Fruit fly (Drosophila melanogaster) whole organism, embryonic: ENCODE results near the gene CG44006.

Experiments used
- Asciz ChIP-seq: fragments of 200-800 bp; sonication (Bioruptor generic); optimal IDR thresholded peaks from 2 replicates; lab custom pipeline; 2017; ENCODE audit warnings: missing biosample characterization, mild to moderate bottlenecking, missing genetic modification characterization, missing genetic modification reagents
- Blimp-1 ChIP-seq: fragments of 200-800 bp; sonication (Bioruptor generic); optimal IDR thresholded peaks from 3 replicates; lab custom pipeline; 2018; ENCODE audit warnings: missing biosample characterization, missing genetic modification characterization, mild to moderate bottlenecking, moderate library complexity, missing genetic modification reagents
- CG11695 ChIP-seq: fragments of 200-800 bp; sonication (Bioruptor generic); IDR thresholded peaks from 3 replicates; pipeline ENCODE4 v1.3.6; 2022; ENCODE audit warnings: missing biosample characterization, missing genetic modification characterization
- CG11696 ChIP-seq: fragments of 200-800 bp; sonication (Bioruptor generic); IDR thresholded peaks from 2 replicates; pipeline ENCODE4 v1.3.6; 2022; ENCODE audit warnings: missing biosample characterization, missing genetic modification characterization
- CG12155 ChIP-seq: fragments of 200-800 bp; sonication (Bioruptor generic); optimal IDR thresholded peaks from 3 replicates; lab custom pipeline; 2016; ENCODE audit warnings: missing biosample characterization, missing genetic modification characterization
- CG12769 ChIP-seq: fragments of 200-800 bp; sonication (Bioruptor generic); optimal IDR thresholded peaks from 2 replicates; lab custom pipeline; 2019; ENCODE audit warnings: missing biosample characterization, mild to moderate bottlenecking, missing genetic modification characterization, moderate library complexity
- CG13296 ChIP-seq: fragments of 200-800 bp; sonication (Bioruptor generic); optimal IDR thresholded peaks from 3 replicates; lab custom pipeline; 2018; ENCODE audit warnings: missing biosample characterization, mild to moderate bottlenecking, missing genetic modification characterization
- CG15269 ChIP-seq: fragments of 200-800 bp; sonication (Bioruptor generic); optimal IDR thresholded peaks from 2 replicates; lab custom pipeline; 2018; ENCODE audit warnings: missing biosample characterization, mild to moderate bottlenecking, missing genetic modification characterization, moderate library complexity
- CG1603 ChIP-seq: fragments of 200-800 bp; sonication (Bioruptor generic); optimal IDR thresholded peaks from 2 replicates; lab custom pipeline; 2019; ENCODE audit warnings: missing biosample characterization, mild to moderate bottlenecking, missing genetic modification characterization, moderate library complexity
- CG16813 ChIP-seq: fragments of 200-800 bp; sonication (Bioruptor generic); IDR thresholded peaks from 3 replicates; pipeline ENCODE4 v1.3.6; 2022; ENCODE audit warnings: missing biosample characterization, missing genetic modification characterization; ENCODE audit not compliant: partially characterized antibody
- CG17328 ChIP-seq: fragments of 200-800 bp; sonication (Bioruptor generic); IDR thresholded peaks from 2 replicates; pipeline ENCODE4 v1.3.6; 2022; ENCODE audit warnings: missing biosample characterization, missing genetic modification characterization
- CG17359 ChIP-seq: fragments of 200-800 bp; sonication (Bioruptor generic); optimal IDR thresholded peaks from 3 replicates; lab custom pipeline; 2018; ENCODE audit warnings: missing biosample characterization, mild to moderate bottlenecking, missing genetic modification characterization, moderate library complexity
- CG2712 ChIP-seq: fragments of 200-800 bp; optimal IDR thresholded peaks from 3 replicates; lab custom pipeline; 2019; ENCODE audit warnings: missing biosample characterization, mild to moderate bottlenecking, missing genetic modification characterization, moderate library complexity
- CG3838 ChIP-seq: fragments of 200-800 bp; sonication (Bioruptor generic); optimal IDR thresholded peaks from 3 replicates; lab custom pipeline; 2016; ENCODE audit warnings: missing biosample characterization, missing genetic modification characterization
- CG4854 ChIP-seq: fragments of 200-800 bp; sonication (Bioruptor generic); optimal IDR thresholded peaks from 2 replicates; lab custom pipeline; 2016; ENCODE audit warnings: missing biosample characterization, missing genetic modification characterization, inconsistent platforms
- CG5245 ChIP-seq: fragments of 200-800 bp; sonication (Bioruptor generic); optimal IDR thresholded peaks from 3 replicates; lab custom pipeline; 2016; ENCODE audit warnings: missing biosample characterization, missing genetic modification characterization
- CG7357 ChIP-seq: fragments of 200-800 bp; sonication (Bioruptor generic); IDR thresholded peaks from 3 replicates; pipeline ENCODE4 v1.3.6; 2022; ENCODE audit warnings: missing biosample characterization, missing genetic modification characterization
- CG8478 ChIP-seq: fragments of >200 bp; optimal IDR thresholded peaks from 2 replicates; lab custom pipeline; 2018
- HLH54F ChIP-seq: fragments of 200-800 bp; sonication (Bioruptor generic); optimal IDR thresholded peaks from 3 replicates; lab custom pipeline; 2016; ENCODE audit warnings: missing biosample characterization, missing genetic modification characterization
- HLHmδ ChIP-seq: fragments of 200-800 bp; sonication (Bioruptor generic); optimal IDR thresholded peaks from 2 replicates; lab custom pipeline; 2018; ENCODE audit warnings: missing biosample characterization, mild to moderate bottlenecking, missing genetic modification characterization, moderate library complexity
- Hr51 ChIP-seq, 2 experiments: fragments of 200-800 bp; sonication (Bioruptor generic); optimal IDR thresholded peaks; 2 replicates in 1 of 2; 3 replicates in 1 of 2; lab custom pipeline; 2016 to 2018; ENCODE audit warnings: missing biosample characterization in 2 of 2, missing genetic modification characterization in 2 of 2, mild to moderate bottlenecking in 1 of 2, moderate library complexity in 1 of 2
- Kr ChIP-seq: fragments of 200-800 bp; sonication (Bioruptor generic); optimal IDR thresholded peaks from 2 replicates; lab custom pipeline; 2017; ENCODE audit warnings: missing biosample characterization, mild to moderate bottlenecking, missing genetic modification characterization
- Med ChIP-seq: fragments of 200-800 bp; sonication (Bioruptor generic); peaks from one replicate; lab custom pipeline; 2016; ENCODE audit warnings: missing biosample characterization, missing genetic modification characterization, mild to moderate bottlenecking, inconsistent platforms, moderate library complexity
- Nf-YA ChIP-seq: fragments of 200-800 bp; sonication (Bioruptor generic); IDR thresholded peaks from 2 replicates; pipeline ENCODE4 v1.3.6; 2022; ENCODE audit warnings: missing biosample characterization, missing genetic modification characterization
- Sox102F ChIP-seq: fragments of 200-800 bp; sonication (Bioruptor generic); optimal IDR thresholded peaks from 2 replicates; lab custom pipeline; 2018; ENCODE audit warnings: missing biosample characterization, mild to moderate bottlenecking, missing genetic modification characterization, moderate library complexity
- Ssrp ChIP-seq: fragments of 200-800 bp; sonication (Bioruptor generic); optimal IDR thresholded peaks from 2 replicates; lab custom pipeline; 2018; ENCODE audit warnings: missing biosample characterization, mild to moderate bottlenecking, missing genetic modification characterization, moderate library complexity
- Tbp ChIP-seq: fragments of >200 bp; optimal IDR thresholded peaks from 2 replicates; lab custom pipeline; 2018; ENCODE audit warnings: missing biosample characterization, missing genetic modification characterization
- Xrp1 ChIP-seq: fragments of 200-800 bp; sonication (Bioruptor generic); IDR thresholded peaks from 2 replicates; pipeline ENCODE4 v1.3.6; 2022; ENCODE audit warnings: missing biosample characterization, missing genetic modification characterization
- br ChIP-seq: fragments of >200 bp; optimal IDR thresholded peaks from 2 replicates; lab custom pipeline; 2017
- bsh ChIP-seq, 2 experiments: fragments of 200-800 bp; sonication (Bioruptor generic); optimal IDR thresholded peaks; 2 replicates each; lab custom pipeline; 2017 to 2018; ENCODE audit warnings: mild to moderate bottlenecking in 2 of 2, missing biosample characterization in 2 of 2, missing genetic modification characterization in 2 of 2, moderate library complexity in 1 of 2
- chinmo ChIP-seq: fragments of 200-800 bp; sonication (Bioruptor generic); IDR thresholded peaks from 4 replicates; pipeline ENCODE4 v1.3.6; 2022; ENCODE audit warnings: missing biosample characterization, missing genetic modification characterization; ENCODE audit not compliant: partially characterized antibody
- ewg ChIP-seq: fragments of 200-800 bp; sonication (Bioruptor generic); optimal IDR thresholded peaks from 3 replicates; lab custom pipeline; 2017; ENCODE audit warnings: mild to moderate bottlenecking, missing biosample characterization, missing genetic modification reagents, missing genetic modification characterization
- fu2 ChIP-seq: fragments of 200-800 bp; sonication (Bioruptor generic); optimal IDR thresholded peaks from 2 replicates; lab custom pipeline; 2016; ENCODE audit warnings: missing biosample characterization, missing genetic modification characterization
- gce ChIP-seq: fragments of 200-800 bp; sonication (Bioruptor generic); IDR thresholded peaks from 3 replicates; pipeline ENCODE4 v1.3.6; 2022; ENCODE audit warnings: missing biosample characterization, missing genetic modification characterization
- gem ChIP-seq: fragments of 200-800 bp; sonication (Bioruptor generic); optimal IDR thresholded peaks from 2 replicates; lab custom pipeline; 2019; ENCODE audit warnings: missing biosample characterization, mild to moderate bottlenecking, missing genetic modification characterization, moderate library complexity
- gsb ChIP-seq: fragments of 200-800 bp; sonication (Bioruptor generic); IDR thresholded peaks from 2 replicates; pipeline ENCODE4 v1.3.6; 2022; ENCODE audit warnings: missing biosample characterization, missing genetic modification characterization
- jigr1 ChIP-seq: fragments of 200-800 bp; sonication (Bioruptor generic); IDR thresholded peaks from 3 replicates; pipeline ENCODE4 v1.3.6; 2022; ENCODE audit warnings: missing biosample characterization, missing genetic modification characterization
- lab ChIP-seq: fragments of 200-800 bp; sonication (Bioruptor generic); optimal IDR thresholded peaks from 3 replicates; lab custom pipeline; 2017; ENCODE audit warnings: missing biosample characterization, missing genetic modification characterization, mild to moderate bottlenecking, moderate library complexity, missing genetic modification reagents
- lilli ChIP-seq: fragments of 200-800 bp; sonication (Bioruptor generic); optimal IDR thresholded peaks from 3 replicates; lab custom pipeline; 2016; ENCODE audit warnings: missing biosample characterization, missing genetic modification characterization
- nerfin-1 ChIP-seq: fragments of 200-800 bp; sonication (Bioruptor generic); optimal IDR thresholded peaks from 3 replicates; lab custom pipeline; 2019; ENCODE audit warnings: missing biosample characterization, mild to moderate bottlenecking, missing genetic modification characterization, moderate library complexity
- oc ChIP-seq: fragments of 200-800 bp; sonication (Bioruptor generic); optimal IDR thresholded peaks from 2 replicates; lab custom pipeline; 2018; ENCODE audit warnings: missing biosample characterization, mild to moderate bottlenecking, missing genetic modification characterization, moderate library complexity
- onecut ChIP-seq: fragments of 200-800 bp; sonication (Bioruptor generic); IDR thresholded peaks from 2 replicates; pipeline ENCODE4 v1.3.6; 2022; ENCODE audit warnings: missing biosample characterization, missing genetic modification characterization
- peb ChIP-seq: fragments of 200-800 bp; sonication (Bioruptor generic); IDR thresholded peaks from 2 replicates; pipeline ENCODE4 v1.3.6; 2022; ENCODE audit warnings: missing biosample characterization, missing genetic modification characterization
- phol ChIP-seq: fragments of 200-800 bp; sonication (Bioruptor generic); optimal IDR thresholded peaks from 3 replicates; lab custom pipeline; 2018; ENCODE audit warnings: missing biosample characterization, mild to moderate bottlenecking, missing genetic modification characterization, moderate library complexity
- pros ChIP-seq: fragments of 200-800 bp; sonication (Bioruptor generic); optimal IDR thresholded peaks from 3 replicates; lab custom pipeline; 2019; ENCODE audit warnings: missing biosample characterization, mild to moderate bottlenecking, missing genetic modification characterization, moderate library complexity
- run ChIP-seq: fragments of 200-800 bp; sonication (Bioruptor generic); optimal IDR thresholded peaks from 3 replicates; lab custom pipeline; 2018; ENCODE audit warnings: missing biosample characterization, mild to moderate bottlenecking, missing genetic modification characterization
- sisA ChIP-seq: fragments of 200-800 bp; sonication (Bioruptor generic); IDR thresholded peaks from 2 replicates; pipeline ENCODE4 v1.3.6; 2022; ENCODE audit warnings: missing biosample characterization, missing genetic modification characterization
- stc ChIP-seq: fragments of 200-800 bp; sonication (Bioruptor generic); IDR thresholded peaks from 2 replicates; pipeline ENCODE4 v1.3.6; 2022; ENCODE audit warnings: missing biosample characterization, missing genetic modification characterization
- unc-4 ChIP-seq: fragments of 200-800 bp; sonication (Bioruptor generic); IDR thresholded peaks from 2 replicates; pipeline ENCODE4 v1.3.6; 2022; ENCODE audit warnings: missing biosample characterization, missing genetic modification characterization; ENCODE audit not compliant: partially characterized antibody
- zfh1 ChIP-seq: fragments of 200-800 bp; sonication (Bioruptor generic); IDR thresholded peaks from 3 replicates; pipeline ENCODE4 v1.3.6; 2022; ENCODE audit warnings: missing biosample characterization, missing genetic modification characterization

Gene CG44006

DNA sequence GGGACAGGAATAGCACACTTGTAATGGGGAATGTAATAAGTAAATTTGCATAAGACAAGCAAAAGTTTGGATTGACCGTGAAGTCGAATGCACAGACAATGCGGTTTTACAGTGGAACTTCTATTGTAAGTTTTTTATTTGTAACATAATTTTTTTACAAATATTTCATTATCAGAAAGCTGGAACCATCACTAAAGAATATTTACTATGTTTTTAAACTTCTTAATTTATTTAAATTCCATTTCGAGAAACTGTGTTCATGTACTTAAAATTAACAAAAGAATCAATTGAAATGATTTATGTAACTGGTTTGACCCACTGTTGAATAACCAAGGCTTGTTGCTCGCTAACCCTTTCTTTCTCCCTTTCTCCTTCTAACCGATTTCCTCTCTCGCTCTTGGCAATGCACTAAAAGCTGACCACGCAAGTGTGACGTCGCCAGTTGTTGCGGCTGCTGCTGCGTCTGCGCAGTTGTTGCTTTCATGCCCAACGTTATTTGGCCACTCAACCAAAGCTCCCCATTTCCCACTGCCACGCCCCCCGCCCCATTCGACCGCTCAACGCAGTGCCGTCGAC lies 31.6 kb upstream of the CG44006 start (continued):
- TF ChIP-seq phol (tag; lab: Kevin White, UChicago) (peak; percentile 25), CG1603 (tag; lab: Kevin White, UChicago) (peak; percentile 0), CG5245 (GFP tag; lab: Kevin White, UChicago) (no peak), CG3838 (GFP tag; lab: Kevin White, UChicago) (no peak), Hr51 (GFP tag; optimal IDR thresholded peaks at IDR 0.05; lab: Kevin White, UChicago) (peak in 1 of 2 experiments; percentile 34), ewg (peak; percentile 15), peb (GFP tag; lab: Robert Waterston, UW) (no peak), run (tag; lab: Kevin White, UChicago) (peak; percentile 6), CG17359 (peak; percentile 15), CG8478 (no peak), CG13296 (no peak), oc (tag; lab: Kevin White, UChicago) (peak; percentile 34), lilli (GFP tag; lab: Kevin White, UChicago) (no peak), Asciz (GFP tag; lab: Kevin White, UChicago) (peak; percentile 4), unc-4 (GFP tag; lab: Robert Waterston, UW) (no peak), stc (GFP tag; lab: Robert Waterston, UW) (0 out of 2 replicates have a peak, but pooled peaks have one; percentile 26), CG15269 (tag; lab: Kevin White, UChicago) (no peak), HLH54F (GFP tag; lab: Kevin White, UChicago) (no peak), CG17328 (GFP tag; lab: Robert Waterston, UW) (peak; percentile 9; the same call in 1 of the 2 replicates), lab (GFP tag; lab: Kevin White, UChicago) (no peak), CG11695 (GFP tag; lab: Robert Waterston, UW) (no peak), sisA (GFP tag; lab: Robert Waterston, UW) (0 out of 2 replicates have a peak, but pooled peaks have one; percentile 15), Xrp1 (GFP tag; lab: Robert Waterston, UW) (peak; percentile 30; the same call in 1 of the 2 replicates), Sox102F (GFP tag; lab: Kevin White, UChicago) (peak; percentile 44), Med (GFP tag; lab: Kevin White, UChicago) (peak; percentile 41), bsh (GFP tag; optimal IDR thresholded peaks at IDR 0.05; lab: Kevin White, UChicago) (peak in 1 of 2 experiments; percentile 49), jigr1 (no peak), CG7357 (no peak), Ssrp (tag; lab: Kevin White, UChicago) (peak; percentile 22), gem (tag; lab: Kevin White, UChicago) (peak; percentile 45), Blimp-1 (GFP tag; lab: Kevin White, UChicago) (peak; percentile 30), CG11696 (GFP tag; lab: Robert Waterston, UW) (0 out of 2 replicates have a peak, but pooled peaks have one; percentile 12), onecut (GFP tag; lab: Robert Waterston, UW) (no peak), HLHmδ (peak; percentile 17), zfh1 (0 out of 3 replicates have a peak, but pooled peaks have one; percentile 5), br (no peak), gsb (GFP tag; lab: Robert Waterston, UW) (no peak), Nf-YA (GFP tag; lab: Robert Waterston, UW) (no peak), CG12155 (no peak), Tbp (no peak), CG16813 (no peak), fu2 (GFP tag; lab: Kevin White, UChicago) (no peak), gce (GFP tag; lab: Robert Waterston, UW) (no peak), CG12769 (peak; percentile 25), CG2712 (tag; lab: Kevin White, UChicago) (peak; percentile 1), Kr (GFP tag; lab: Kevin White, UChicago) (peak; percentile 32), pros (peak; percentile 13), CG4854 (no peak), nerfin-1 (tag; lab: Kevin White, UChicago) (no peak), chinmo (GFP tag; lab: Robert Waterston, UW) (0 out of 4 replicates have a peak, but pooled peaks have one; percentile 27)
